Fruit fly (Drosophila melanogaster): Measurements from ENCODE around the gene ND-51.

DNA sequence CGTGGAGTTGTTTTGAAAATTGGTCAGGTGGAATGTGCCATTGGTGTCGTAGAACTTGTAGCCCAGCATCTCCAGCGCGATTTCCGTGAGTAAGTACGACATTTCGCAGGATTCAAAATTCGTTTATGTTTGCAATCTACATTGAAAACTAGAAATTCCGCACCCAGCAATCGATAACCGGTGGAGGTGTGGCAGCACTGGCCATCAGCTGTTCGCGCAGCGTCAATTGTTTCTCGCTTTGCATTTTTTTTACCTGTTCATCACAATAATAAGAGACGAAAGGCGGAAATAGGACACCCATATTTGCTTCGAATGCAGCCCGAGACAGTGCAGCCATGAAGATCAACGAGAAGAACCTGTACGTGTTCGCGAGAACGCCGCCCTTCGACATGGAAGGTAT lies 14.0 kb downstream of the ND-51 start, which contains the start of the genes CG34179 and slmo:
- TF ChIP-seq Sry-β (GFP tag; optimal IDR thresholded peaks at IDR 0.05) (no peak), CG6813 (GFP tag; optimal IDR thresholded peaks at IDR 0.05) (no peak), Gsc (GFP tag; IDR thresholded peaks at IDR 0.05) (no peak), CG10431 (GFP tag; optimal IDR thresholded peaks at IDR 0.05) (no peak), gt (GFP tag; IDR thresholded peaks at IDR 0.05) (no peak), bsh (GFP tag; optimal IDR thresholded peaks at IDR 0.05) (no peak), B-H1 (GFP tag; IDR thresholded peaks at IDR 0.05) (no peak), CTCF (GFP tag; optimal IDR thresholded peaks at IDR 0.05) (no peak), Hmx (GFP tag; optimal IDR thresholded peaks at IDR 0.05) (no peak), prd (optimal IDR thresholded peaks at IDR 0.05) (no peak), prd (GFP tag; IDR thresholded peaks at IDR 0.05) (no peak), Sox102F (GFP tag; optimal IDR thresholded peaks at IDR 0.05) (no peak), CG4404 (GFP tag; IDR thresholded peaks at IDR 0.05) (no peak), CG31441 (GFP tag; IDR thresholded peaks at IDR 0.05) (no peak)
